Worm (Caenorhabditis elegans): Measurements from ENCODE around the gene mrpl-45.

Gene mrpl-45

DNA sequence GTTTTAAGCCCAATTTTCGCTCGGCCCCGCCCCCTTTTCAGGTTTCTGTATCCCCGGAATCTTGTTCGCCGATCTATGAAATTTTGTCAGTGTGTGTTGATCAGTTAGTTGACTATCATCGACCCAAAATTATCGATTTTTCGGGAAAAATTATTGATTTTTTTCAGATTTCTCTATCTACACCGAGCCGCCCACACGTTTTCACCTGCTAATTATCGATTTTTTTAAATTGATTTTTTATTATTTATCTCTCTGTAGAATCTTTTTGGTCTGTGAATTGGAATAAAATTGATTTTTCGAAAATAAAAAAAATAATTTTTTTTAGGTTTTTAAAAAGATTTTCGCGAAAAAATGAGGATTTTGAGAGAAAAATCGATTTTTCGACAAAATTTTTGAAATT, 5.2 kb upstream of the mrpl-45 start:
- no peak for TF ChIP-seq skn-1 (tag; optimal IDR thresholded peaks at IDR 0.05)
- TF ChIP-seq ztf-11 (tag; optimal IDR thresholded peaks at IDR 0.05): no peak
- no peak for TF ChIP-seq lin-15B (tag; optimal IDR thresholded peaks at IDR 0.05)
- TF ChIP-seq ceh-82 (tag; optimal IDR thresholded peaks at IDR 0.05): no peak
- no peak for TF ChIP-seq nhr-77 (tag; optimal IDR thresholded peaks at IDR 0.05)
- no peak for TF ChIP-seq fkh-4 (tag; optimal IDR thresholded peaks at IDR 0.05; ENCODE audit: borderline replicate concordance)
- no peak for TF ChIP-seq swsn-7 (tag; optimal IDR thresholded peaks at IDR 0.05)
- no peak for TF ChIP-seq hlh-4 (tag; optimal IDR thresholded peaks at IDR 0.05)
- no peak for TF ChIP-seq xbp-1 (tag; optimal IDR thresholded peaks at IDR 0.05)
- TF ChIP-seq C04F5.9 (tag; optimal IDR thresholded peaks at IDR 0.05): no peak
- no peak for TF ChIP-seq nhr-11 (tag; optimal IDR thresholded peaks at IDR 0.05)
- TF ChIP-seq alr-1 (tag; optimal IDR thresholded peaks at IDR 0.05; ENCODE audit: borderline replicate concordance): no peak
- TF ChIP-seq nhr-20 (tag; optimal IDR thresholded peaks at IDR 0.05): no peak
- no peak for TF ChIP-seq fkh-10 (GFP tag; optimal IDR thresholded peaks at IDR 0.05)

DNA sequence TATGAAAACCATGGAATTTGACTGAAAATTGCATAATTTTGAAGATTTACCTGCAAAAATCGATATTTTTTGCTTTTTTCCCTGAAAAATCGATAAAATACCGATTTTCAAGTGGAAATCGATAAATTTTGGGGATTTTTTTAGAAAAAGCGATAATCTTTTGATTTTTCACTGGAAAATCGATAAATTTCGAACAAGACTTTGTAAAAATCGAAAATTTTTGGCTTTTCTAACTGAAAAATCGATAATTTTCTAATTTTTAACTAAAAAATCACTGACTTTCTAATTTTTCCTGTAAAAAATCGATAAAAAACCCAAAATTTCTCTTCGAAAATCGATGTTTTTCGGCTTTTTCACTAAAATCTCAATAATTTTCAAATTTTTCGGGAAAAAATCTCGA, 4.5 kb upstream of the mrpl-45 start:
- TF ChIP-seq blmp-1 (tag; optimal IDR thresholded peaks at IDR 0.05) (no peak), vab-15 (tag; optimal IDR thresholded peaks at IDR 0.05) (no peak), dsc-1 (tag; optimal IDR thresholded peaks at IDR 0.05) (no peak), fos-1 (tag; optimal IDR thresholded peaks at IDR 0.05) (no peak), xbp-1 (tag; optimal IDR thresholded peaks at IDR 0.05) (no peak), ceh-82 (tag; optimal IDR thresholded peaks at IDR 0.05) (no peak), zip-4 (GFP tag; optimal IDR thresholded peaks at IDR 0.05) (no peak)

ce11 chrIII:1205421-1205820, 3.6 kb upstream of the mrpl-45 start:
- TF ChIP-seq nhr-85 (tag): no peak
- no peak for TF ChIP-seq nhr-237 (tag; optimal IDR thresholded peaks at IDR 0.05)
- TF ChIP-seq ceh-63 (GFP tag; optimal IDR thresholded peaks at IDR 0.05): no peak
- TF ChIP-seq nhr-71 (tag; optimal IDR thresholded peaks at IDR 0.05): no peak
- no peak for TF ChIP-seq egl-13 (tag; optimal IDR thresholded peaks at IDR 0.05)
- no peak for TF ChIP-seq snu-23 (GFP tag; optimal IDR thresholded peaks at IDR 0.05)
- TF ChIP-seq xbp-1 (tag; optimal IDR thresholded peaks at IDR 0.05): no peak
- no peak for TF ChIP-seq nhr-47 (tag; optimal IDR thresholded peaks at IDR 0.05)
- TF ChIP-seq tbx-2 (tag; optimal IDR thresholded peaks at IDR 0.05): no peak
- no peak for TF ChIP-seq aly-2 (tag; optimal IDR thresholded peaks at IDR 0.05)
- no peak for TF ChIP-seq hlh-17 (GFP tag; optimal IDR thresholded peaks at IDR 0.05; ENCODE audit: borderline replicate concordance)

ce11 chrIII:1196192-1196591, 5.6 kb downstream of the mrpl-45 start, which contains the start of gene dss-1:
dss-1 (minus strand) TSS chrIII:1196292.
- TF ChIP-seq vab-15 (tag; optimal IDR thresholded peaks at IDR 0.05): no peak

DNA sequence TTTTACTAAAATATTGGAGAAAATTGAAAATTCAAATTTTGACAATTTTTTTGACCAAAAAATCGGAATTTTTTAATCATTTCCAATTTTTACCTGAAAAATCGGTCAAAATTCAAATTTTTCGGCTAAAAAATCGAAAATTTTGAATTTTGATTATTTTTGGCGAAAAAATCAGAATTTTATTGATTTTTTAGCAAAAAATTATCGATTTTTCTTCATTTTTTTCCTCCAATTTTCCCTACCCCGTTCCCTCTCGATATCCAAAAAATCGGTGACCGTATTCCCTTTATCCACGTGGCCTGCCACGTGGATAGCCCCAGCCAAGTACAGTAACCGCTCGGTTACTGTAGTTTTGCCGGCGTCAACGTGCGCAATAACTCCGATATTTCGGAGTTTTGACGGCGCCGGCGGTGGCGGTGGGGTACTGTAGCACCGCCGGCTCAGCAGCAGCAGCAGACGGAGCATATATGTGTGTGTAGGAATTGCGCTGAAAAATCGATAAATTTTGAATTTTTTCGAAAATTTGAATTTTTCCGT, 8.4 kb downstream of the mrpl-45 start, which contains the start of gene Y119D3B.14:
Gene Y119D3B.14, minus strand, starts transcription at position 487 of the 537 bp plus-strand sequence.
- TF ChIP-seq zag-1 (tag; optimal IDR thresholded peaks at IDR 0.05): no peak
- no peak for TF ChIP-seq sox-4 (tag; optimal IDR thresholded peaks at IDR 0.05)
- no peak for TF ChIP-seq lin-13 (GFP tag; optimal IDR thresholded peaks at IDR 0.05)
- no peak for TF ChIP-seq nhr-85 (tag)
- no peak for TF ChIP-seq unc-98 (GFP tag; IDR thresholded peaks at IDR 0.05)
- no peak for TF ChIP-seq fos-1 (tag; optimal IDR thresholded peaks at IDR 0.05)
- TF ChIP-seq nhr-11 (tag; optimal IDR thresholded peaks at IDR 0.05): no peak
- TF ChIP-seq sptf-1 (tag; optimal IDR thresholded peaks at IDR 0.05): no peak
- no peak for TF ChIP-seq unc-130 (tag; optimal IDR thresholded peaks at IDR 0.05)
- no peak for TF ChIP-seq lir-3 (tag; optimal IDR thresholded peaks at IDR 0.05; ENCODE audit: poor library complexity)
- TF ChIP-seq irx-1 (tag; optimal IDR thresholded peaks at IDR 0.05): no peak
- TF ChIP-seq grh-1 (GFP tag; IDR thresholded peaks at IDR 0.05): no peak
- no peak for TF ChIP-seq fkh-4 (tag; optimal IDR thresholded peaks at IDR 0.05; ENCODE audit: borderline replicate concordance)
- no peak for TF ChIP-seq isw-1 (GFP tag; IDR thresholded peaks at IDR 0.05)
- no peak for TF ChIP-seq elt-2 (tag; optimal IDR thresholded peaks at IDR 0.05)
- no peak for TF ChIP-seq ama-1 (optimal IDR thresholded peaks at IDR 0.05)
- TF ChIP-seq tbx-2 (tag; optimal IDR thresholded peaks at IDR 0.05): no peak
- no peak for TF ChIP-seq mdl-1 (tag; optimal IDR thresholded peaks at IDR 0.05)
- TF ChIP-seq fkh-10 (GFP tag; optimal IDR thresholded peaks at IDR 0.05): no peak
